Fruit fly (Drosophila melanogaster) whole organism, embryonic: Measurements from ENCODE around the gene CG31100.
A peak's percentile ranks its signal among the peaks of the same experiment; 100 is the strongest.

Source experiments
- CG10209 ChIP-seq: fragments of 200-800 bp; sonication (Bioruptor generic); optimal IDR thresholded peaks from 3 replicates; lab custom pipeline; 2017; ENCODE audit warnings: missing biosample characterization, mild to moderate bottlenecking, missing genetic modification characterization, missing genetic modification reagents
- CG10543 ChIP-seq: fragments of 200-800 bp; sonication (Bioruptor generic); optimal IDR thresholded peaks from 3 replicates; lab custom pipeline; 2017; ENCODE audit warnings: missing biosample characterization, mild to moderate bottlenecking, missing genetic modification characterization, moderate library complexity
- CG12942 ChIP-seq: fragments of 200-800 bp; sonication (Bioruptor generic); optimal IDR thresholded peaks from 3 replicates; lab custom pipeline; 2016; ENCODE audit warnings: missing biosample characterization, missing genetic modification characterization
- CG13624 ChIP-seq: fragments of 200-800 bp; sonication (Bioruptor generic); optimal IDR thresholded peaks from 2 replicates; lab custom pipeline; 2016; ENCODE audit warnings: missing biosample characterization, missing genetic modification characterization
- CG14014 ChIP-seq: fragments of 200-800 bp; sonication (Bioruptor generic); IDR thresholded peaks from 2 replicates; pipeline ENCODE4 v1.3.6; 2022; ENCODE audit warnings: missing biosample characterization, missing genetic modification characterization
- CG14667 ChIP-seq: fragments of 200-800 bp; sonication (Bioruptor generic); IDR thresholded peaks from 2 replicates; pipeline ENCODE4 v1.3.6; 2022; ENCODE audit warnings: missing biosample characterization, missing genetic modification characterization
- CG14860 ChIP-seq: fragments of 200-800 bp; sonication (Bioruptor generic); IDR thresholded peaks from 3 replicates; pipeline ENCODE4 v1.3.6; 2022; ENCODE audit warnings: missing biosample characterization, missing genetic modification characterization; ENCODE audit not compliant: partially characterized antibody
- CG1602 ChIP-seq: fragments of 200-800 bp; sonication (Bioruptor generic); optimal IDR thresholded peaks from 3 replicates; lab custom pipeline; 2016; ENCODE audit warnings: missing biosample characterization, missing genetic modification characterization
- CG17359 ChIP-seq: fragments of 200-800 bp; sonication (Bioruptor generic); optimal IDR thresholded peaks from 3 replicates; lab custom pipeline; 2018; ENCODE audit warnings: missing biosample characterization, mild to moderate bottlenecking, missing genetic modification characterization, moderate library complexity
- CG2129 ChIP-seq: fragments of 200-800 bp; sonication (Bioruptor generic); IDR thresholded peaks from 2 replicates; pipeline ENCODE4 v1.3.6; 2022; ENCODE audit warnings: missing biosample characterization, missing genetic modification characterization; ENCODE audit not compliant: partially characterized antibody
- CG2202 ChIP-seq: fragments of 200-800 bp; sonication (Bioruptor generic); optimal IDR thresholded peaks from 2 replicates; lab custom pipeline; 2018; ENCODE audit warnings: missing biosample characterization, mild to moderate bottlenecking, missing genetic modification characterization
- CG2889 ChIP-seq: fragments of 200-800 bp; sonication (Bioruptor generic); IDR thresholded peaks from 3 replicates; pipeline ENCODE4 v1.3.6; 2022; ENCODE audit warnings: missing biosample characterization, missing genetic modification characterization
- CG31365 ChIP-seq: fragments of 200-800 bp; sonication (Bioruptor generic); optimal IDR thresholded peaks from 2 replicates; lab custom pipeline; 2018; ENCODE audit warnings: missing biosample characterization, mild to moderate bottlenecking, missing genetic modification characterization
- CG34422 ChIP-seq: fragments of 200-800 bp; sonication (Bioruptor generic); IDR thresholded peaks from 3 replicates; pipeline ENCODE4 v1.3.6; 2022; ENCODE audit warnings: missing biosample characterization, missing genetic modification characterization
- CG7271 ChIP-seq: fragments of 200-800 bp; sonication (Bioruptor generic); optimal IDR thresholded peaks from 2 replicates; lab custom pipeline; 2018; ENCODE audit warnings: missing biosample characterization, mild to moderate bottlenecking, missing genetic modification characterization, moderate library complexity
- CG7357 ChIP-seq: fragments of 200-800 bp; sonication (Bioruptor generic); IDR thresholded peaks from 3 replicates; pipeline ENCODE4 v1.3.6; 2022; ENCODE audit warnings: missing biosample characterization, missing genetic modification characterization
- CG7372 ChIP-seq: fragments of 200-800 bp; sonication (Bioruptor generic); IDR thresholded peaks from 2 replicates; pipeline ENCODE4 v1.3.6; 2022; ENCODE audit warnings: missing biosample characterization, missing genetic modification characterization
- CG7963 ChIP-seq: fragments of 200-800 bp; sonication (Bioruptor generic); IDR thresholded peaks from 3 replicates; pipeline ENCODE4 v1.3.6; 2022; ENCODE audit warnings: missing biosample characterization, missing genetic modification characterization; ENCODE audit not compliant: partially characterized antibody
- Chrac-16 ChIP-seq: fragments of 200-800 bp; sonication (Bioruptor generic); optimal IDR thresholded peaks from 3 replicates; lab custom pipeline; 2016; ENCODE audit warnings: missing biosample characterization, missing genetic modification characterization
- Dek ChIP-seq: fragments of 200-800 bp; sonication (Bioruptor generic); optimal IDR thresholded peaks from 3 replicates; lab custom pipeline; 2019; ENCODE audit warnings: missing biosample characterization, mild to moderate bottlenecking, missing genetic modification characterization, moderate library complexity
- Dp ChIP-seq: fragments of 200-800 bp; sonication (Bioruptor generic); optimal IDR thresholded peaks from 2 replicates; lab custom pipeline; 2018; ENCODE audit warnings: missing biosample characterization, mild to moderate bottlenecking, missing genetic modification characterization, moderate library complexity
- GATAe ChIP-seq: fragments of 200-800 bp; sonication (Bioruptor generic); conservative IDR thresholded peaks from 2 replicates; pipeline ENCODE4 v1.3.6; 2022; ENCODE audit warnings: missing biosample characterization, missing genetic modification characterization
- Gsc ChIP-seq: fragments of 200-800 bp; sonication (Bioruptor generic); IDR thresholded peaks from 2 replicates; pipeline ENCODE4 v1.3.6; 2022; ENCODE audit warnings: missing biosample characterization, missing genetic modification characterization
- HmgD ChIP-seq: fragments of 200-800 bp; sonication (Bioruptor generic); optimal IDR thresholded peaks from 3 replicates; lab custom pipeline; 2016; ENCODE audit warnings: missing biosample characterization, missing genetic modification characterization
- Hsf ChIP-seq: fragments of 200-800 bp; sonication (Bioruptor generic); optimal IDR thresholded peaks from 3 replicates; lab custom pipeline; 2016; ENCODE audit warnings: missing biosample characterization, missing genetic modification characterization
- Med ChIP-seq: fragments of 200-800 bp; sonication (Bioruptor generic); peaks from one replicate; lab custom pipeline; 2016; ENCODE audit warnings: missing biosample characterization, missing genetic modification characterization, mild to moderate bottlenecking, inconsistent platforms, moderate library complexity
- Mrtf ChIP-seq: fragments of 200-800 bp; sonication (Bioruptor generic); IDR thresholded peaks from 3 replicates; pipeline ENCODE4 v1.3.6; 2022; ENCODE audit warnings: missing biosample characterization, missing genetic modification characterization
- Spps ChIP-seq: fragments of 200-800 bp; sonication (Bioruptor generic); optimal IDR thresholded peaks from 2 replicates; lab custom pipeline; 2018; ENCODE audit warnings: missing biosample characterization, mild to moderate bottlenecking, missing genetic modification characterization
- Xbp1 ChIP-seq: fragments of 200-800 bp; sonication (Bioruptor generic); optimal IDR thresholded peaks from 3 replicates; lab custom pipeline; 2016; ENCODE audit warnings: missing biosample characterization, mild to moderate bottlenecking, missing genetic modification characterization
- ab ChIP-seq: fragments of 200-800 bp; sonication (Bioruptor generic); optimal IDR thresholded peaks from 2 replicates; lab custom pipeline; 2016; ENCODE audit warnings: missing biosample characterization, missing genetic modification characterization
- ash1 ChIP-seq: fragments of 200-800 bp; sonication (Bioruptor generic); optimal IDR thresholded peaks from 2 replicates; lab custom pipeline; 2018; ENCODE audit warnings: missing biosample characterization, mild to moderate bottlenecking, missing genetic modification characterization
- chif ChIP-seq, 2 experiments: fragments of 200-800 bp; sonication (Bioruptor generic); optimal IDR thresholded peaks; 3 replicates each; lab custom pipeline; 2016; ENCODE audit warnings: missing biosample characterization in 2 of 2, missing genetic modification characterization in 2 of 2
- chm ChIP-seq: fragments of 200-800 bp; sonication (Bioruptor generic); IDR thresholded peaks from 2 replicates; pipeline ENCODE4 v1.3.6; 2022; ENCODE audit warnings: missing biosample characterization, missing genetic modification characterization
- crol ChIP-seq: fragments of 200-800 bp; sonication (Bioruptor generic); IDR thresholded peaks from 2 replicates; pipeline ENCODE4 v1.3.6; 2022; ENCODE audit warnings: missing biosample characterization, missing genetic modification characterization
- dati ChIP-seq: fragments of 200-800 bp; sonication (Bioruptor generic); IDR thresholded peaks from 2 replicates; pipeline ENCODE4 v1.3.6; 2022; ENCODE audit warnings: missing biosample characterization, missing genetic modification characterization
- dmrt99B ChIP-seq: fragments of 200-800 bp; sonication (Bioruptor generic); optimal IDR thresholded peaks from 2 replicates; lab custom pipeline; 2018; ENCODE audit warnings: missing biosample characterization, mild to moderate bottlenecking, missing genetic modification characterization, moderate library complexity
- gce ChIP-seq: fragments of 200-800 bp; sonication (Bioruptor generic); IDR thresholded peaks from 3 replicates; pipeline ENCODE4 v1.3.6; 2022; ENCODE audit warnings: missing biosample characterization, missing genetic modification characterization
- jing ChIP-seq: fragments of 200-800 bp; sonication (Bioruptor generic); optimal IDR thresholded peaks from 2 replicates; lab custom pipeline; 2018; ENCODE audit warnings: missing biosample characterization, mild to moderate bottlenecking, missing genetic modification characterization
- mam ChIP-seq: fragments of 200-800 bp; sonication (Bioruptor generic); optimal IDR thresholded peaks from 3 replicates; lab custom pipeline; 2016; ENCODE audit warnings: missing biosample characterization, missing genetic modification characterization
- mld ChIP-seq: fragments of 200-800 bp; sonication (Bioruptor generic); IDR thresholded peaks from 3 replicates; pipeline ENCODE4 v1.3.6; 2022; ENCODE audit warnings: missing biosample characterization, missing genetic modification characterization; ENCODE audit not compliant: partially characterized antibody
- oc ChIP-seq: fragments of 200-800 bp; sonication (Bioruptor generic); optimal IDR thresholded peaks from 2 replicates; lab custom pipeline; 2018; ENCODE audit warnings: missing biosample characterization, mild to moderate bottlenecking, missing genetic modification characterization, moderate library complexity
- otp ChIP-seq: fragments of 200-800 bp; sonication (Bioruptor generic); IDR thresholded peaks from 3 replicates; pipeline ENCODE4, ENCODE4 v1.3.6; 2022; ENCODE audit warnings: missing biosample characterization, missing genetic modification characterization
- pb ChIP-seq: fragments of 200-800 bp; sonication (Bioruptor generic); optimal IDR thresholded peaks from 3 replicates; lab custom pipeline; 2016; ENCODE audit warnings: missing biosample characterization, missing genetic modification characterization
- pnt ChIP-seq: fragments of 200-800 bp; sonication (Bioruptor generic); optimal IDR thresholded peaks from 3 replicates; lab custom pipeline; 2016; ENCODE audit warnings: missing biosample characterization, missing genetic modification characterization
- sqz ChIP-seq: fragments of 200-800 bp; sonication (Bioruptor generic); optimal IDR thresholded peaks from 3 replicates; lab custom pipeline; 2018; ENCODE audit warnings: missing biosample characterization, mild to moderate bottlenecking, missing genetic modification characterization
- sr ChIP-seq: fragments of 200-800 bp; sonication (Bioruptor generic); IDR thresholded peaks from 3 replicates; pipeline ENCODE4 v1.3.6; 2022; ENCODE audit warnings: missing biosample characterization, missing genetic modification characterization
- trh ChIP-seq: fragments of 200-800 bp; sonication (Bioruptor generic); optimal IDR thresholded peaks from 2 replicates; lab custom pipeline; 2016; ENCODE audit warnings: missing biosample characterization, missing genetic modification characterization
- unpg ChIP-seq: fragments of 200-800 bp; sonication (Bioruptor generic); optimal IDR thresholded peaks from 3 replicates; lab custom pipeline; 2018; ENCODE audit warnings: missing biosample characterization, mild to moderate bottlenecking, missing genetic modification characterization, moderate library complexity
- yki ChIP-seq: fragments of >200 bp; optimal IDR thresholded peaks from 3 replicates; lab custom pipeline; 2018

CG31100 gene

dm6 chr3R:9033619-9034401, 30.4 kb upstream of the CG31100 start (continued):
- TF ChIP-seq Med (GFP tag; lab: Kevin White, UChicago) (peak; percentile 87), jing (GFP tag; lab: Kevin White, UChicago) (peak; percentile 14), CG10543 (GFP tag; lab: Kevin White, UChicago) (peak; percentile 91), Mrtf (no peak), CG7271 (tag; lab: Kevin White, UChicago) (peak; percentile 36), ab (GFP tag; lab: Kevin White, UChicago) (no peak), mam (peak; percentile 8), CG31365 (tag; lab: Kevin White, UChicago) (peak; percentile 10), CG14014 (peak; percentile 51; the same call in 1 of the 2 replicates), CG2889 (GFP tag; lab: Robert Waterston, UW) (no peak), sr (GFP tag; lab: Robert Waterston, UW) (0 out of 3 replicates have a peak, but pooled peaks have one; percentile 35), Chrac-16 (GFP tag; lab: Kevin White, UChicago) (peak; percentile 67), CG10209 (peak; percentile 82), CG17359 (tag; lab: Kevin White, UChicago) (peak; percentile 74), yki (peak; percentile 95), CG34422 (peak; percentile 72; the same call in 2 of the 3 replicates), crol (no peak), trh (GFP tag; lab: Kevin White, UChicago) (no peak), Gsc (GFP tag; lab: Robert Waterston, UW) (no peak), chm (GFP tag; lab: Robert Waterston, UW) (peak; percentile 84), chif (GFP tag; optimal IDR thresholded peaks at IDR 0.05; lab: Kevin White, UChicago) (peak; percentile 32 to 57), CG12942 (GFP tag; lab: Kevin White, UChicago) (peak; percentile 55), pnt (GFP tag; lab: Kevin White, UChicago) (no peak), CG14667 (GFP tag; lab: Robert Waterston, UW) (no peak), Spps (peak; percentile 48), CG13624 (peak; percentile 69), HmgD (GFP tag; lab: Kevin White, UChicago) (no peak), Dek (peak; percentile 87), CG14860 (GFP tag; lab: Robert Waterston, UW) (no peak), mld (no peak), Dp (GFP tag; lab: Kevin White, UChicago) (peak; percentile 28), dmrt99B (peak; percentile 89), unpg (GFP tag; lab: Kevin White, UChicago) (peak; percentile 80), ash1 (peak; percentile 81), CG7357 (no peak), gce (0 out of 3 replicates have a peak, but pooled peaks have one; percentile 55), otp (peak; percentile 63; the same call in 1 of the 3 replicates), oc (tag; lab: Kevin White, UChicago) (peak; percentile 58), Xbp1 (peak; percentile 65), GATAe (GFP tag; lab: Robert Waterston, UW) (no peak), Hsf (GFP tag; lab: Kevin White, UChicago) (peak; percentile 64), CG7372 (GFP tag; lab: Robert Waterston, UW) (0 out of 2 replicates have a peak, but pooled peaks have one; percentile 47), CG2202 (tag; lab: Kevin White, UChicago) (peak; percentile 29), pb (GFP tag; lab: Kevin White, UChicago) (no peak), CG2129 (no peak), dati (0 out of 2 replicates have a peak, but pooled peaks have one; percentile 30), CG7963 (GFP tag; lab: Robert Waterston, UW) (no peak), sqz (GFP tag; lab: Kevin White, UChicago) (peak; percentile 97), CG1602 (peak; percentile 63)
